Worm (Caenorhabditis elegans): Measurements from ENCODE around the gene ptp-2.

- TF ChIP-seq hmg-11 (tag; optimal IDR thresholded peaks at IDR 0.05) (no peak), daf-12 (tag; optimal IDR thresholded peaks at IDR 0.05) (no peak), pha-4 (tag; optimal IDR thresholded peaks at IDR 0.05) (no peak), ZK546.5 (tag; optimal IDR thresholded peaks at IDR 0.05) (no peak), egl-27 (tag; optimal IDR thresholded peaks at IDR 0.05) (no peak), lin-39 (tag; optimal IDR thresholded peaks at IDR 0.05) (no peak), fkh-2 (tag; optimal IDR thresholded peaks at IDR 0.05) (no peak), nhr-237 (tag; optimal IDR thresholded peaks at IDR 0.05) (no peak)
These were observed 25.6 kb upstream of the ptp-2 start for ce11 chrII:5892813-5893212.

Measured in whole organism, L3 larva.